Fruit fly (Drosophila melanogaster): ENCODE results near the gene CRIF.

- no peak for TF ChIP-seq pan (optimal IDR thresholded peaks at IDR 0.05)
- no peak for TF ChIP-seq Dll (optimal IDR thresholded peaks at IDR 0.05)
Observed at dm6 chr3L:21617354-21617753, 48.7 kb upstream of the CRIF start, which contains the start of the genes S1P and CG11307.
